Worm (Caenorhabditis elegans): ENCODE measurements around the gene B0281.3.

Gene B0281.3

ce11 chrII:2330462-2330861 lies 23.6 kb downstream of the B0281.3 start:
- TF ChIP-seq snpc-3.4 (tag; optimal IDR thresholded peaks at IDR 0.05) = no peak
- TF ChIP-seq gei-17 (GFP tag; optimal IDR thresholded peaks at IDR 0.05) = peak; percentile 12
- no peak for TF ChIP-seq ZK185.1 (tag; optimal IDR thresholded peaks at IDR 0.05; ENCODE audit: poor library complexity, severe bottlenecking)
- TF ChIP-seq ceh-40 (GFP tag; IDR thresholded peaks at IDR 0.05) = 0 out of 2 replicates have a peak, but pooled peaks have one; percentile 67
- TF ChIP-seq ceh-100 (GFP tag; IDR thresholded peaks at IDR 0.05) = no peak
- TF ChIP-seq hsf-1 (GFP tag; IDR thresholded peaks at IDR 0.05) = peak; percentile 97
- peak; percentile 16 for TF ChIP-seq lsl-1 (GFP tag; optimal IDR thresholded peaks at IDR 0.05)
- TF ChIP-seq D2030.7 (GFP tag; IDR thresholded peaks at IDR 0.05) = 0 out of 2 replicates have a peak, but pooled peaks have one; percentile 35
- peak; percentile 40 for TF ChIP-seq rpc-1 (optimal IDR thresholded peaks at IDR 0.05)
- no peak for TF ChIP-seq rpc-1 (tag; optimal IDR thresholded peaks at IDR 0.05)
- peak; percentile 19; the same call in 1 of the 2 replicates for TF ChIP-seq ekl-4 (GFP tag; IDR thresholded peaks at IDR 0.05)
- no peak for TF ChIP-seq nhr-179 (tag; optimal IDR thresholded peaks at IDR 0.05)
- TF ChIP-seq dox-1 (GFP tag; IDR thresholded peaks at IDR 0.05) = peak; percentile 80
- peak; percentile 31; the same call in 1 of the 2 replicates for TF ChIP-seq madf-6 (GFP tag; IDR thresholded peaks at IDR 0.05)

ce11 chrII:2332220-2332619 lies 25.4 kb downstream of the B0281.3 start, which contains the start of gene F43C11.8:
Gene F43C11.8, plus strand, starts transcription at chrII:2332520.
- TF ChIP-seq dpff-1 (tag; optimal IDR thresholded peaks at IDR 0.05) (no peak), nhr-80 (tag; optimal IDR thresholded peaks at IDR 0.05) (peak; percentile 6)

ce11 chrII:2335572-2335971 lies 28.7 kb downstream of the B0281.3 start, which contains the start of gene F43C11.7:
Gene F43C11.7, plus strand, starts transcription at chrII:2335897.
- TF ChIP-seq ceh-100 (GFP tag; IDR thresholded peaks at IDR 0.05) (no peak), ztf-18 (tag; optimal IDR thresholded peaks at IDR 0.05) (no peak), atf-7 (tag; optimal IDR thresholded peaks at IDR 0.05) (peak; percentile 87), unc-62 (GFP tag; optimal IDR thresholded peaks at IDR 0.05) (peak; percentile 37), lsl-1 (GFP tag; optimal IDR thresholded peaks at IDR 0.05) (no peak), ztf-26 (tag; optimal IDR thresholded peaks at IDR 0.05) (no peak), cebp-1 (GFP tag; IDR thresholded peaks at IDR 0.05) (no peak), cebp-1 (tag; optimal IDR thresholded peaks at IDR 0.05) (peak; percentile 27), tbp1 (GFP tag; optimal IDR thresholded peaks at IDR 0.05) (no peak), nhr-80 (tag; optimal IDR thresholded peaks at IDR 0.05) (peak; percentile 84), mcd-1 (GFP tag; IDR thresholded peaks at IDR 0.05) (no peak), ceh-27 (GFP tag; optimal IDR thresholded peaks at IDR 0.05) (no peak), B0035.1 (tag; optimal IDR thresholded peaks at IDR 0.05) (no peak), aptf-2 (GFP tag; conservative IDR thresholded peaks at IDR 0.05) (no peak)

- no peak for TF ChIP-seq mxl-1 (tag; optimal IDR thresholded peaks at IDR 0.05)
- no peak for TF ChIP-seq egl-18 (GFP tag; IDR thresholded peaks at IDR 0.05)
- no peak for TF ChIP-seq pbrm-1 (GFP tag; IDR thresholded peaks at IDR 0.05)
- no peak for TF ChIP-seq mel-28 (tag; optimal IDR thresholded peaks at IDR 0.05; ENCODE audit: borderline replicate concordance)
- TF ChIP-seq zim-3 (tag; optimal IDR thresholded peaks at IDR 0.05) = no peak
- TF ChIP-seq F52B5.7 (tag; optimal IDR thresholded peaks at IDR 0.05) = no peak
- no peak for TF ChIP-seq nhr-90 (tag; optimal IDR thresholded peaks at IDR 0.05)
- no peak for TF ChIP-seq lsl-1 (GFP tag; optimal IDR thresholded peaks at IDR 0.05)
- no peak for TF ChIP-seq hrde-1 (tag; optimal IDR thresholded peaks at IDR 0.05; ENCODE audit: borderline replicate concordance)
- no peak for TF ChIP-seq bed-2 (GFP tag; IDR thresholded peaks at IDR 0.05)
- TF ChIP-seq ceh-100 (GFP tag; IDR thresholded peaks at IDR 0.05) = no peak
Measured at ce11 chrII:2336177-2336576, 29.3 kb downstream of the B0281.3 start.

Measured in whole organism, young adult.